Fruit fly (Drosophila melanogaster) Kc167 (cell line): ENCODE results near the gene Tsp5D.

Source experiments
- Myc ChIP-seq: fragments of >200 bp; optimal IDR thresholded peaks from 2 replicates; lab custom pipeline; 2017; ENCODE audit warnings: missing external identifiers
- Sin3A ChIP-seq: fragments of >200 bp; optimal IDR thresholded peaks from 2 replicates; lab custom pipeline; 2018; ENCODE audit warnings: missing external identifiers
- h ChIP-seq: fragments of >200 bp; optimal IDR thresholded peaks from 3 replicates; lab custom pipeline; 2018; ENCODE audit warnings: missing external identifiers
- insv ChIP-seq: fragments of >200 bp; optimal IDR thresholded peaks from 3 replicates; lab custom pipeline; 2018; ENCODE audit warnings: missing external identifiers
- psq ChIP-seq: fragments of >200 bp; optimal IDR thresholded peaks from 2 replicates; lab custom pipeline; 2017; ENCODE audit warnings: missing external identifiers
- ttk ChIP-seq: sonication (Bioruptor generic); optimal IDR thresholded peaks from 2 replicates; lab custom pipeline; 2017; ENCODE audit warnings: missing external identifiers

dm6 chrX:6062160-6062559, 12.5 kb downstream of the Tsp5D start:
- TF ChIP-seq psq (lab: Kevin White, UChicago) (no peak), insv (lab: Kevin White, UChicago) (no peak), ttk (lab: Kevin White, UChicago) (no peak), h (no peak), Myc (lab: Kevin White, UChicago) (no peak), Sin3A (lab: Kevin White, UChicago) (no peak)
